Worm (Caenorhabditis elegans) whole organism, L2 larva: ENCODE data around the gene srbc-13.

Source experiments
- lin-39 ChIP-seq: fragments of 150-350 bp; optimal IDR thresholded peaks from 2 replicates; lab custom pipeline; 2014; ENCODE audit warnings: missing biosample characterization, missing genetic modification reagents, missing genetic modification characterization
- mab-5 ChIP-seq: fragments of 150-350 bp; optimal IDR thresholded peaks from 2 replicates; lab custom pipeline; 2014; ENCODE audit warnings: missing biosample characterization, missing genetic modification characterization
- nhr-129 ChIP-seq: fragments of 150-350 bp; optimal IDR thresholded peaks from 2 replicates; lab custom pipeline; 2014; ENCODE audit warnings: missing biosample characterization, missing genetic modification characterization
- nhr-237 ChIP-seq: fragments of 150-350 bp; optimal IDR thresholded peaks from 2 replicates; lab custom pipeline; 2014; ENCODE audit warnings: missing biosample characterization, missing genetic modification characterization

ce11 chrV:833368-833767 is 14.3 kb upstream of the srbc-13 start, which contains the start of gene F41H8.1:
- TF ChIP-seq nhr-129 (tag; lab: Kevin White, UChicago) (no peak), nhr-237 (tag; lab: Kevin White, UChicago) (no peak), lin-39 (no peak), mab-5 (tag; lab: Kevin White, UChicago) (no peak)
